Worm (Caenorhabditis elegans): ENCODE results near the gene lact-1.

DNA sequence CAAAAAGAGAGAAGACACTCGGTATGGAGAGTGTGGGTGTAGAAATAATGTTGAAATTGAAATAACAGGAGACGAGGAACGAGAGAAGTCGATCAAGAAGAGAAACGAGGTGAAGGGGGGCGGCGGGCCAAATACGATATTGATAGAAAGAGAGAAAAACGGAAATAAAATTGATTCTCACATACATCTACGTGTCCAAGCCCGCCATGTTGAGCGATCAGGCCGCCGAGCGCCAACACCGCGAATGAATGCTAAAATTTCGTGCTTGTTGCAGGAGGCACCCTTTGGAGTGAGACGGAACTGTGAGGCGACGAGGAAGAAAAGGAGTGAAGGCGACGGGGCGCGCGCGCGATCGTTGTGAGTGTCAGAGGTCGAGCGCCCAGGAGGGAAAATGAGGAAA, 17.3 kb downstream of the lact-1 start, which contains the start of gene F46H5.7:
- TF ChIP-seq cog-1 (tag; optimal IDR thresholded peaks at IDR 0.05), result no peak
- no peak for TF ChIP-seq ztf-29 (GFP tag; IDR thresholded peaks at IDR 0.05)
- no peak for TF ChIP-seq med-1 (GFP tag; optimal IDR thresholded peaks at IDR 0.05; ENCODE audit: insufficient read depth)
- TF ChIP-seq flt-1 (GFP tag; IDR thresholded peaks at IDR 0.05), result no peak
- TF ChIP-seq klf-2 (GFP tag; conservative IDR thresholded peaks at IDR 0.05), result no peak
- TF ChIP-seq tab-1 (GFP tag; IDR thresholded peaks at IDR 0.05), result no peak
- no peak for TF ChIP-seq ref-1 (GFP tag; conservative IDR thresholded peaks at IDR 0.05)
- TF ChIP-seq T22C8.4 (GFP tag; IDR thresholded peaks at IDR 0.05), result no peak
